Worm (Caenorhabditis elegans) whole organism, L4 larva: ENCODE results near the gene lst-6.

Experiments used
- T26A8.4 ChIP-seq: fragments of 200-800 bp; sonication (Bioruptor generic); IDR thresholded peaks from 2 replicates; pipeline ENCODE4 v1.3.6; 2022; ENCODE audit warnings: missing genetic modification characterization, missing compliant biosample characterization
- aly-2 ChIP-seq: sonication (generic microtip); optimal IDR thresholded peaks from 2 replicates; lab custom pipeline; 2018; ENCODE audit warnings: missing biosample characterization, missing genetic modification characterization
- daf-19 ChIP-seq: fragments of 200-800 bp; sonication (Bioruptor generic); conservative IDR thresholded peaks from 2 replicates; pipeline ENCODE4 v1.3.6; 2022; ENCODE audit warnings: missing genetic modification characterization, missing compliant biosample characterization
- fos-1 ChIP-seq: fragments of 150-350 bp; optimal IDR thresholded peaks from 2 replicates; lab custom pipeline; 2014; ENCODE audit warnings: missing biosample characterization, missing genetic modification characterization
- lin-13 ChIP-seq: fragments of 150-350 bp; optimal IDR thresholded peaks from 2 replicates; lab custom pipeline; 2014; ENCODE audit warnings: missing biosample characterization, missing genetic modification reagents, missing genetic modification characterization
- lin-15B ChIP-seq: fragments of 150-350 bp; sonication (generic microtip); optimal IDR thresholded peaks from 3 replicates; lab custom pipeline; 2014; ENCODE audit warnings: missing biosample characterization, missing genetic modification characterization
- mdl-1 ChIP-seq, 2 experiments: fragments of 150-350 bp in 1 of 2; sonication (generic microtip) in 1 of 2; optimal IDR thresholded peaks; 2 replicates each; lab custom pipeline; 2014 to 2017; ENCODE audit warnings: missing biosample characterization in 2 of 2, missing genetic modification characterization in 2 of 2
- nhr-11 ChIP-seq: fragments of 150-350 bp; optimal IDR thresholded peaks from 2 replicates; lab custom pipeline; 2014; ENCODE audit warnings: missing biosample characterization, missing genetic modification characterization
- nhr-76 ChIP-seq: fragments of 150-350 bp; optimal IDR thresholded peaks from 2 replicates; lab custom pipeline; 2014; ENCODE audit warnings: missing biosample characterization, missing genetic modification characterization
- pqm-1 ChIP-seq: sonication (generic microtip); optimal IDR thresholded peaks from 2 replicates; lab custom pipeline; 2017; ENCODE audit warnings: missing biosample characterization, missing genetic modification characterization
- unc-39 ChIP-seq: sonication (generic microtip); optimal IDR thresholded peaks from 2 replicates; lab custom pipeline; 2017; ENCODE audit warnings: missing biosample characterization, missing genetic modification characterization
- ztf-7 ChIP-seq: fragments of 150-350 bp; optimal IDR thresholded peaks from 2 replicates; lab custom pipeline; 2014; ENCODE audit warnings: missing biosample characterization, missing genetic modification characterization

DNA sequence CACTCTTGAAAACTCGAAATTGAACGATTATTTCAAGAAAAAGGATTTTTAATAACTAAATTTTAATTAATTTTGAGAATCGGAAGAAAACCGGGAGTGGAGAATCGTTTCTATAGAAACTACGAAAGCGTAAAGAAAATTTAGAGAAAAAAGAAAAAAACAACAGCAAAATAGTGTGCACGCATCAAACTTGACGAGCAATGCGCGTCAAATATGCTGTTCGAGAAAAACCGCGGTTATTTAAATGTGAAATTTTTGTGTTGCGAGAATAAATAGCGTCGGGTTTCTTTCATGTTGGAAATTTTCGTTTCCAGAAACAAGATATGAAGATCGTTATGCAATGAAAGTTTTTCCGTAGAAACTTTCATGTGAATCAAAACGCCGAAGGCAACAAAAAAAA, 48.3 kb downstream of the lst-6 start:
- TF ChIP-seq T26A8.4 (no peak), mdl-1 (tag; optimal IDR thresholded peaks at IDR 0.05; lab: Kevin White, UChicago) (no peak), nhr-76 (no peak), lin-15B (tag; lab: Kevin White, UChicago) (no peak), pqm-1 (tag; lab: Kevin White, UChicago) (no peak), ztf-7 (tag; lab: Kevin White, UChicago) (no peak), daf-19 (GFP tag; lab: Robert Waterston, UW) (no peak), fos-1 (tag; lab: Kevin White, UChicago) (no peak), lin-13 (GFP tag; lab: Kevin White, UChicago) (no peak), aly-2 (tag; lab: Kevin White, UChicago) (no peak), unc-39 (no peak), nhr-11 (tag; lab: Kevin White, UChicago) (no peak)
